Fruit fly (Drosophila melanogaster): Measurements from ENCODE around the gene CG42789.

Gene CG42789

dm6 chr3R:26791839-26792238 lies 7.8 kb upstream of the CG42789 start:
- TF ChIP-seq psq (optimal IDR thresholded peaks at IDR 0.05), result no peak
- TF ChIP-seq EcR (GFP tag; optimal IDR thresholded peaks at IDR 0.05), result no peak
- TF ChIP-seq usp (GFP tag; optimal IDR thresholded peaks at IDR 0.05), result no peak
- no peak for TF ChIP-seq Dll (optimal IDR thresholded peaks at IDR 0.05)
- no peak for TF ChIP-seq pan (optimal IDR thresholded peaks at IDR 0.05)
- no peak for TF ChIP-seq CG8478 (optimal IDR thresholded peaks at IDR 0.05)

- TF ChIP-seq CG8478 (optimal IDR thresholded peaks at IDR 0.05) (no peak), EcR (GFP tag; optimal IDR thresholded peaks at IDR 0.05) (no peak), usp (GFP tag; optimal IDR thresholded peaks at IDR 0.05) (no peak), Dll (optimal IDR thresholded peaks at IDR 0.05) (no peak), pan (optimal IDR thresholded peaks at IDR 0.05) (no peak), psq (optimal IDR thresholded peaks at IDR 0.05) (no peak)
Measured at dm6 chr3R:26761695-26762094, 22.3 kb downstream of the CG42789 start.

- TF ChIP-seq usp (GFP tag; optimal IDR thresholded peaks at IDR 0.05) (no peak), Dll (optimal IDR thresholded peaks at IDR 0.05) (no peak), pan (optimal IDR thresholded peaks at IDR 0.05) (no peak), EcR (GFP tag; optimal IDR thresholded peaks at IDR 0.05) (no peak), CG8478 (optimal IDR thresholded peaks at IDR 0.05) (no peak), psq (optimal IDR thresholded peaks at IDR 0.05) (no peak)
Measured at dm6 chr3R:26737310-26737709, 46.7 kb downstream of the CG42789 start, which contains the start of gene CG14247. TSS of gene CG14247 (plus strand) at chr3R:26737610.

dm6 chr3R:26736207-26736606 lies 47.8 kb downstream of the CG42789 start, which contains the start of gene CG6403:
TSS of gene CG6403 (minus strand) at chr3R:26736307.
- no peak for TF ChIP-seq psq (optimal IDR thresholded peaks at IDR 0.05)
- no peak for TF ChIP-seq EcR (GFP tag; optimal IDR thresholded peaks at IDR 0.05)
- TF ChIP-seq Dll (optimal IDR thresholded peaks at IDR 0.05), result no peak
- no peak for TF ChIP-seq usp (GFP tag; optimal IDR thresholded peaks at IDR 0.05)
- no peak for TF ChIP-seq pan (optimal IDR thresholded peaks at IDR 0.05)
